Worm (Caenorhabditis elegans) whole organism, midembryonic: ENCODE data around the gene glrx-5.

ENCODE experiments used
- cog-1 ChIP-seq: sonication (generic microtip); optimal IDR thresholded peaks from 2 replicates; lab custom pipeline; 2016; ENCODE audit warnings: missing genetic modification characterization, missing compliant biosample characterization
- ref-1 ChIP-seq: fragments of 200-800 bp; sonication (Bioruptor generic); conservative IDR thresholded peaks from 2 replicates; pipeline ENCODE4 v1.3.6; 2022; ENCODE audit warnings: missing genetic modification reagents, missing genetic modification characterization, missing compliant biosample characterization

DNA sequence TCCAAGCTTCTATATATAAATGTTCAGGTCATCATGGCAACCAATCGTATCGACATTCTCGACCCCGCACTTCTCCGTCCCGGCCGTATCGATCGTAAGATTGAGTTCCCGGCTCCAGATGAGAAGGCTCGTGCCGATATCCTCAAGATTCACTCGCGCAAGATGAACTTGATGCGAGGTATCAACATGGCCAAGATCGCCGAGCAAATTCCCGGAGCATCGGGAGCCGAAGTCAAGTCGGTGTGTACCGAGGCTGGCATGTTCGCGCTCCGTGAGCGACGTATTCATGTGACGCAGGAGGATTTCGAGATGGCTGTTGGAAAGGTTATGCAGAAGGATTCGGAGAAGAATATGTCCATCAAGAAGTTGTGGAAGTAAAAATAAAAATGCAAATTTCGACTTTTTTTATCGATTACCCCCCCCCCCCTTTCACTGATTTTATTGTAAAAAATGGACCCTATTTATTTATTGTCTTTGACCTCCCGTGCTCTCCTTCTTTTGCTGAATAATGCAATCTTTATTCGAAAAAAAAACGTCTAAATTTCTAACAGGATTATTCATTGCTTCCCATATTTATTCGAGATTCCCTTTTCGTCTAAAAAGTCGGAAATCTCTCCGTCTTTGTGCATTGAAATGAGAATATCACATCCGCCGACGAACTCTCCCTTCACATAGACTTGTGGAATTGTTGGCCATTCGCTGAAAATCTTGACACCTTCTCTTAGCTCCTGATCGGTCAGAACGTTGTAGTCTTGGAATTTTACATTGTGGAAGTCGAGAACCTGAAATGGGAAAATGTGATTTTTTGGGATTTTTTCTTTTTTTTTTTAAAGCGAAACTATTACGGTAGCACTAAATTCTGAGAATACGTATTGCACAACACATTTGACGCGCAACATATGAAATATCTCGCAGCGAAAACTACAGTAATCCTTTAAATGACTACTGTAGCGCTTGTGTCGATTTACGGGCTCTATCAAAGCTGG is 1.3 kb downstream of the glrx-5 start:
- TF ChIP-seq cog-1 (no peak), ref-1 (GFP tag; lab: Robert Waterston, UW) (no peak)
